Worm (Caenorhabditis elegans): ENCODE results near the gene cdc-73.

cdc-73 gene

DNA sequence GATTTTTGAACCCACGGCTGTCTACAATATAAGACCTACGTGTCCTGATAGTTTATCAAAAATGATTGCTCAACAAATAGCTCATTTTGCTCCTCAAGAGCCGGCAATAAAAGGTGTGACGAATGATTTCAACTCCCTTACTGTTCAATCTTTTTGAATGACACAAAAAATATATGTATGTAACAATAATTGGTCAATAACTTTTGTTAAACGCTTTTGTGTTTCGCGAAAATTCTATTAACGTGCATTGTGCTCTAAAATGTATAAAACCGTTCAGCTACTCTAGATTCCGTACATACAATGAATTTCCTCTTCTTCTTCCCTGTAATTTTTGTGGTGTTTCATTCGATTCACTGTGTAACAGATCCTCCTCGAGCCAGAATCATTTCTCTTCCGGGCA, 37.1 kb downstream of the cdc-73 start, which contains the start of gene C35B1.4:
C35B1.4 (plus strand) TSS at position 301 of the 400 bp plus-strand sequence.
- TF ChIP-seq elt-3 (tag; optimal IDR thresholded peaks at IDR 0.05) (no peak), M03D4.4 (tag; optimal IDR thresholded peaks at IDR 0.05) (no peak), bed-3 (GFP tag; optimal IDR thresholded peaks at IDR 0.05) (no peak), tbx-8 (GFP tag; optimal IDR thresholded peaks at IDR 0.05) (no peak)

DNA sequence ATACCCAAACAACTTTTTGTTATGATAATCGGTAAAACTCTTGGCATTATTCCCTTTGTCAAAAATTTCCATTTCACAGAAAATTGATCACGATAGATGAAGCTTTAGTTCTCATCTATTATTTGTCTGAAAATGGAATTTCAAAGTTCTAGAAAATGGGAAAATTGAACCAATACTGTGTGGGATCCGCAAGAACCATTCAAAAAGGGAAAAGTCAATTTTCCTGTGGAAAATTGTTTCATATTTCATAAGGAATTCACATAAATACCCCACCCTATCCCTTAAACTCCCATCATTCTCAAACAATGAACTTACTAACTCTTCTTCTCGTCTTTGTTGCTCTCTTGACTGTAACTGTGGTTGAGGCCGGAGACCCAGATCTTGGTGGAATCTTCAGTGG, 38.5 kb downstream of the cdc-73 start, which contains the start of the genes C35B1.9 and C35B1.3:
C35B1.9 (minus strand) TSS at position 101 of the 400 bp plus-strand sequence.
C35B1.3 (plus strand) TSS at position 306 of the 400 bp plus-strand sequence.
- TF ChIP-seq sem-2 (GFP tag; optimal IDR thresholded peaks at IDR 0.05), result no peak
- TF ChIP-seq bed-3 (GFP tag; optimal IDR thresholded peaks at IDR 0.05), result no peak
- TF ChIP-seq nhr-28 (tag; optimal IDR thresholded peaks at IDR 0.05), result no peak
- TF ChIP-seq ztf-11 (tag; optimal IDR thresholded peaks at IDR 0.05), result no peak
- no peak for TF ChIP-seq lin-32 (GFP tag; optimal IDR thresholded peaks at IDR 0.05)
- TF ChIP-seq unc-39 (tag; optimal IDR thresholded peaks at IDR 0.05), result no peak
- TF ChIP-seq lin-13 (tag; optimal IDR thresholded peaks at IDR 0.05), result no peak
- TF ChIP-seq ceh-39 (tag; optimal IDR thresholded peaks at IDR 0.05), result no peak

DNA sequence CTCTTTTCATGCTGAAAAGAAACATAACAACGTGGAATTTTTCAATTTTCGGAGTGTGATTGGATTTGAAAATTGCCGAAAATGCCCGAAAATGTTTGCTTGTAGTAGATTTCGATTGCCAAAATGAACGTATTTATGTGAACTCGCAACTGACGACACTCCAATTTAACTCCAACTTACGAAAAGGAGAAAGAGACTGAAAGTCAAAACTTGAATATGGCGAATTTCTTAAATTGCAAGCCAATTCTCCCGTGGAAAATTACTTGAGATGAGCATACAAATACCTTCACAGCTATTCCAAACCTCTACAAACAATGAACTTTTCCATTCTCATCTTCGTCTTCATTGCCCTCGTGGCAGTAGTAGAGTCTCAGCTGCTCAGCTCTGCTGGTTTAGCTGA, 40.2 kb downstream of the cdc-73 start:
- TF ChIP-seq tbx-8 (GFP tag; optimal IDR thresholded peaks at IDR 0.05), result no peak
- TF ChIP-seq ceh-83 (GFP tag; optimal IDR thresholded peaks at IDR 0.05), result no peak
- TF ChIP-seq unc-39 (tag; optimal IDR thresholded peaks at IDR 0.05), result no peak
- TF ChIP-seq lin-32 (GFP tag; optimal IDR thresholded peaks at IDR 0.05), result no peak
- TF ChIP-seq unc-120 (tag; optimal IDR thresholded peaks at IDR 0.05; ENCODE audit: poor library complexity, severe bottlenecking), result no peak
- no peak for TF ChIP-seq unc-62 (GFP tag; optimal IDR thresholded peaks at IDR 0.05)
- TF ChIP-seq snpc-4 (tag; optimal IDR thresholded peaks at IDR 0.05), result no peak
- TF ChIP-seq M03D4.4 (tag; optimal IDR thresholded peaks at IDR 0.05), result no peak
- no peak for TF ChIP-seq drap-1 (GFP tag; optimal IDR thresholded peaks at IDR 0.05)
- no peak for TF ChIP-seq nhr-12 (tag; optimal IDR thresholded peaks at IDR 0.05)
- TF ChIP-seq mab-5 (tag; optimal IDR thresholded peaks at IDR 0.05), result no peak
- TF ChIP-seq flh-1 (GFP tag; optimal IDR thresholded peaks at IDR 0.05), result no peak
- TF ChIP-seq nhr-2 (tag; optimal IDR thresholded peaks at IDR 0.05), result no peak
- no peak for TF ChIP-seq cnd-1 (tag; optimal IDR thresholded peaks at IDR 0.05)
- no peak for TF ChIP-seq zip-8 (tag; optimal IDR thresholded peaks at IDR 0.05)
- TF ChIP-seq sem-2 (GFP tag; optimal IDR thresholded peaks at IDR 0.05), result no peak
- no peak for TF ChIP-seq elt-3 (tag; optimal IDR thresholded peaks at IDR 0.05)
- no peak for TF ChIP-seq ham-2 (GFP tag; optimal IDR thresholded peaks at IDR 0.05)
- TF ChIP-seq nhr-237 (tag; optimal IDR thresholded peaks at IDR 0.05), result no peak
- no peak for TF ChIP-seq hlh-1 (tag; optimal IDR thresholded peaks at IDR 0.05)

DNA sequence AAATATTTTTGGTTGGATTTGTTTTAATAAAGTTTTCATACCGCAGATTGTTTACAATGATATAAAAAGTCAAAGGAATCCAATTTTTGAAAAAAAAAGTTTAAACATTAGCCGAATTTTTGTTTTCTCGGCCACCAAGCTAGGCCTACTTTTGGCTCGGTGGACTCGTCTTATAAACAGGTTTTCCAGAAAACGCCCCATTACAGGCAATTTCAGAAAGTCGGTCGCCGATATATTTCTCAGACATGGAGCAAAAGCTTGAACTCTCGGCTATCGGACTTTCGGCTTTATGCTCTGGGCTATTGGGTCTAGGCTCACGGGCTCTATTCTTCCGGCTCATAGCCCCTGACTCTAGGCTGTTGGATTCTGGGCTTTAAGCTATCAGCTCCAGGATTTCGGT, 40.7 kb downstream of the cdc-73 start:
- no peak for TF ChIP-seq elt-3 (tag; optimal IDR thresholded peaks at IDR 0.05)
- TF ChIP-seq M03D4.4 (tag; optimal IDR thresholded peaks at IDR 0.05), result no peak
- no peak for TF ChIP-seq ham-2 (GFP tag; optimal IDR thresholded peaks at IDR 0.05)
- no peak for TF ChIP-seq lin-13 (tag; optimal IDR thresholded peaks at IDR 0.05)
- TF ChIP-seq ztf-11 (tag; optimal IDR thresholded peaks at IDR 0.05), result no peak
- no peak for TF ChIP-seq unc-39 (tag; optimal IDR thresholded peaks at IDR 0.05)
- TF ChIP-seq mab-5 (tag; optimal IDR thresholded peaks at IDR 0.05), result no peak
- TF ChIP-seq drap-1 (GFP tag; optimal IDR thresholded peaks at IDR 0.05), result no peak
- TF ChIP-seq sem-2 (GFP tag; optimal IDR thresholded peaks at IDR 0.05), result no peak
- TF ChIP-seq flh-1 (GFP tag; optimal IDR thresholded peaks at IDR 0.05), result no peak
- no peak for TF ChIP-seq zip-8 (tag; optimal IDR thresholded peaks at IDR 0.05)
- no peak for TF ChIP-seq ces-1 (GFP tag; optimal IDR thresholded peaks at IDR 0.05)
- no peak for TF ChIP-seq bed-3 (GFP tag; optimal IDR thresholded peaks at IDR 0.05)
- TF ChIP-seq mep-1 (tag; optimal IDR thresholded peaks at IDR 0.05), result no peak
- no peak for TF ChIP-seq nhr-28 (tag; optimal IDR thresholded peaks at IDR 0.05)
- no peak for TF ChIP-seq nhr-12 (tag; optimal IDR thresholded peaks at IDR 0.05)
- no peak for TF ChIP-seq lin-32 (GFP tag; optimal IDR thresholded peaks at IDR 0.05)

DNA sequence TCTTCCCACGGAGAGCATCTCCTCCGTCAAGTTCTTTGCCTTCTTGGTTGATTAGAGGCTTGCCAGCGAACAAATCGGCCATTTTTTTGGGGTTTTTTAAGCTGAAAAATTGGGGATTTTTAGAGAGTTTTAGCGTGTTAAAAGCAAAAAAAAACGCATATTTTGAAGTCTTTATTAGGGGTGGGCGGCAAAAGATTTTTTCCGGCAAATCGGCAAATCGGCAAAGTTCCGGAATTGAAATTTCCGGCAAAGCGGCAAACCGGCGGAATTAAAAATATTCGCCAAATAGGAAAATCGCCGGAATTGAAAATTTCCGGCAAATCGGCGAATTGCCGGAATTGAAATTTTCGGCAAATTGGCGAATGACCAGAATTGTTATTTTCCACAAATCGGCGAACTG, 41.7 kb downstream of the cdc-73 start, which contains the start of gene C35B1.5:
C35B1.5 (minus strand) TSS at position 101 of the 400 bp plus-strand sequence.
- TF ChIP-seq lin-13 (tag; optimal IDR thresholded peaks at IDR 0.05), result no peak
- TF ChIP-seq nhr-28 (tag; optimal IDR thresholded peaks at IDR 0.05), result no peak

DNA sequence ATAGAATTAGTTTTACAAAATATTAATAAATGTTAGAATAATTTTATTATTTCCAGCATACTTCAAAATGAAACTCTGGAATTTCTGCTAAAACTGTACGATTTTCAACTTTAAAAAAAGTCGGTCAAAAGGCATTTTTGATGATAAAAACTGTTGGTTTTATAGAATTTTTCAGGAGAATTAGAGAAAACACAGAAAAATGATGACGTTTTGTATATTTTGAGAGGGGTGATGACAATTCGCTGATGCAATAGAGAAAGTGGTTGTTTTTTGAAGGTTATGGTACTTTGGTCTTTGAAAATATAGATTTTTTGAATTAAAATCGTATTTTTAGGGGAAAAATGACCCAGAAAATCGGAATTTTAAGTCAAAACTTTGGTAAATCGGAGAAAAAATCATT, 42.6 kb downstream of the cdc-73 start:
- TF ChIP-seq snpc-4 (tag; optimal IDR thresholded peaks at IDR 0.05) (no peak), ceh-39 (tag; optimal IDR thresholded peaks at IDR 0.05) (no peak), cnd-1 (tag; optimal IDR thresholded peaks at IDR 0.05) (no peak), nhr-2 (tag; optimal IDR thresholded peaks at IDR 0.05) (no peak), unc-39 (tag; optimal IDR thresholded peaks at IDR 0.05) (no peak), lin-32 (GFP tag; optimal IDR thresholded peaks at IDR 0.05) (no peak), tbx-8 (GFP tag; optimal IDR thresholded peaks at IDR 0.05) (no peak), mep-1 (tag; optimal IDR thresholded peaks at IDR 0.05) (no peak), elt-1 (tag; optimal IDR thresholded peaks at IDR 0.05; ENCODE audit: borderline replicate concordance, insufficient read depth) (no peak), M03D4.4 (tag; optimal IDR thresholded peaks at IDR 0.05) (no peak), lin-13 (tag; optimal IDR thresholded peaks at IDR 0.05) (no peak), flh-1 (GFP tag; optimal IDR thresholded peaks at IDR 0.05) (no peak), mls-2 (tag; optimal IDR thresholded peaks at IDR 0.05) (no peak), sptf-1 (tag; optimal IDR thresholded peaks at IDR 0.05) (no peak), ztf-11 (tag; optimal IDR thresholded peaks at IDR 0.05) (no peak), unc-120 (tag; optimal IDR thresholded peaks at IDR 0.05; ENCODE audit: poor library complexity, severe bottlenecking) (no peak), nhr-28 (tag; optimal IDR thresholded peaks at IDR 0.05) (no peak), zip-8 (tag; optimal IDR thresholded peaks at IDR 0.05) (no peak), drap-1 (GFP tag; optimal IDR thresholded peaks at IDR 0.05) (no peak), mab-5 (tag; optimal IDR thresholded peaks at IDR 0.05) (no peak)
